Fruit fly (Drosophila melanogaster): Measurements from ENCODE around the gene vri.

Gene vri

dm6 chr2L:5324958-5325850 lies 36.5 kb downstream of the vri start (continued):
- TF ChIP-seq fru (optimal IDR thresholded peaks at IDR 0.05) = no peak
- TF ChIP-seq dm (GFP tag; optimal IDR thresholded peaks at IDR 0.05) = peak; percentile 30
- TF ChIP-seq CG6813 (GFP tag; optimal IDR thresholded peaks at IDR 0.05) = peak; percentile 67
- peak; percentile 87 for TF ChIP-seq nom (GFP tag; optimal IDR thresholded peaks at IDR 0.05)
- TF ChIP-seq sr (GFP tag; IDR thresholded peaks at IDR 0.05) = peak; percentile 74; the same call in 2 of the 3 replicates
- no peak for TF ChIP-seq salm (tag; optimal IDR thresholded peaks at IDR 0.05)
- TF ChIP-seq zen (tag; optimal IDR thresholded peaks at IDR 0.05) = peak; percentile 54
- TF ChIP-seq ftz-f1 (GFP tag; optimal IDR thresholded peaks at IDR 0.05) = no peak
- no peak for TF ChIP-seq sima (GFP tag; optimal IDR thresholded peaks at IDR 0.05)
- no peak for TF ChIP-seq tll (GFP tag; optimal IDR thresholded peaks at IDR 0.05)
- no peak for TF ChIP-seq tup (GFP tag; optimal IDR thresholded peaks at IDR 0.05)
- peak; percentile 22 for TF ChIP-seq CG18011 (GFP tag; optimal IDR thresholded peaks at IDR 0.05)
- TF ChIP-seq BEAF-32 (GFP tag; optimal IDR thresholded peaks at IDR 0.05) = peak; percentile 83
- TF ChIP-seq sug (tag; optimal IDR thresholded peaks at IDR 0.05) = peak; percentile 77
- peak; percentile 55; the same call in 1 of the 2 replicates for TF ChIP-seq gsb (GFP tag; IDR thresholded peaks at IDR 0.05)
- peak; percentile 80 for TF ChIP-seq CG34422 (GFP tag; IDR thresholded peaks at IDR 0.05)
- no peak for TF ChIP-seq Trl (optimal IDR thresholded peaks at IDR 0.05)
- peak; percentile 42 for TF ChIP-seq Trl (GFP tag; optimal IDR thresholded peaks at IDR 0.05)
- peak; percentile 94 for TF ChIP-seq CG7928 (GFP tag; optimal IDR thresholded peaks at IDR 0.05)
- peak; percentile 90 for TF ChIP-seq pros (GFP tag; optimal IDR thresholded peaks at IDR 0.05)
- no peak for TF ChIP-seq CG2202 (tag; optimal IDR thresholded peaks at IDR 0.05)
- TF ChIP-seq Kr (GFP tag; optimal IDR thresholded peaks at IDR 0.05) = no peak
- no peak for TF ChIP-seq CG10267 (tag; optimal IDR thresholded peaks at IDR 0.05)
- peak; percentile 53 for TF ChIP-seq ind (GFP tag; optimal IDR thresholded peaks at IDR 0.05)
- no peak for TF ChIP-seq tap (tag; optimal IDR thresholded peaks at IDR 0.05)
- no peak for TF ChIP-seq CG17612 (GFP tag; IDR thresholded peaks at IDR 0.05)
- no peak for TF ChIP-seq Sox100B (GFP tag; optimal IDR thresholded peaks at IDR 0.05)
- peak; percentile 55 for TF ChIP-seq Xbp1 (GFP tag; optimal IDR thresholded peaks at IDR 0.05)
- no peak for TF ChIP-seq shn (GFP tag; optimal IDR thresholded peaks at IDR 0.05)
- peak; percentile 41; the same call in 1 of the 2 replicates for TF ChIP-seq Ada2b (GFP tag; IDR thresholded peaks at IDR 0.05)
- no peak for TF ChIP-seq CG12769 (tag; optimal IDR thresholded peaks at IDR 0.05)
- peak; percentile 29 for TF ChIP-seq her (GFP tag; optimal IDR thresholded peaks at IDR 0.05)
- no peak for TF ChIP-seq peb (GFP tag; IDR thresholded peaks at IDR 0.05)
- no peak for TF ChIP-seq CG17912 (GFP tag; optimal IDR thresholded peaks at IDR 0.05)
- no peak for TF ChIP-seq CG10959 (GFP tag; IDR thresholded peaks at IDR 0.05)
- TF ChIP-seq CG12155 (GFP tag; optimal IDR thresholded peaks at IDR 0.05) = peak; percentile 79
- peak; percentile 48 for TF ChIP-seq CG7556 (GFP tag; optimal IDR thresholded peaks at IDR 0.05)
- peak; percentile 44; the same call in 1 of the 3 replicates for TF ChIP-seq CG6175 (GFP tag; IDR thresholded peaks at IDR 0.05)
- peak; percentile 45 for TF ChIP-seq stwl (tag; optimal IDR thresholded peaks at IDR 0.05)
- TF ChIP-seq E2f1 (GFP tag; IDR thresholded peaks at IDR 0.05) = peak; percentile 76
- peak in 1 of 2 experiments; percentile 39 for TF ChIP-seq crp (GFP tag; optimal IDR thresholded peaks at IDR 0.05)
- TF ChIP-seq CG13775 (GFP tag; optimal IDR thresholded peaks at IDR 0.05) = peak; percentile 41
- no peak for TF ChIP-seq cad (GFP tag; optimal IDR thresholded peaks at IDR 0.05)
- peak; percentile 89 for TF ChIP-seq cg (GFP tag; optimal IDR thresholded peaks at IDR 0.05)
- peak; percentile 59 for TF ChIP-seq Sox102F (GFP tag; optimal IDR thresholded peaks at IDR 0.05)
- TF ChIP-seq tna (GFP tag; IDR thresholded peaks at IDR 0.05; ENCODE audit: partially characterized antibody) = peak; percentile 61
- 0 out of 2 replicates have a peak, but pooled peaks have one; percentile 56 for TF ChIP-seq aop (GFP tag; IDR thresholded peaks at IDR 0.05)
- peak; percentile 71 for TF ChIP-seq dysf (GFP tag; IDR thresholded peaks at IDR 0.05)
- peak; percentile 68 for TF ChIP-seq tgo (GFP tag; IDR thresholded peaks at IDR 0.05)

All from whole organism, embryonic.